Worm (Caenorhabditis elegans) whole organism, L3 larva: ENCODE results near the gene scl-14.

ENCODE experiments used
- ama-1 ChIP-seq: fragments of 150-350 bp; optimal IDR thresholded peaks from 2 replicates; lab custom pipeline; 2018
- ceh-16 ChIP-seq: sonication (generic microtip); optimal IDR thresholded peaks from 2 replicates; lab custom pipeline; 2017; ENCODE audit warnings: missing biosample characterization, missing genetic modification characterization
- ceh-28 ChIP-seq: fragments of 150-350 bp; optimal IDR thresholded peaks from 2 replicates; lab custom pipeline; 2014; ENCODE audit warnings: missing biosample characterization, missing genetic modification reagents, missing genetic modification characterization
- ceh-82 ChIP-seq: fragments of 150-350 bp; optimal IDR thresholded peaks from 2 replicates; lab custom pipeline; 2014; ENCODE audit warnings: missing biosample characterization, missing genetic modification characterization
- ceh-9 ChIP-seq: sonication (generic microtip); optimal IDR thresholded peaks from 2 replicates; lab custom pipeline; 2018; ENCODE audit warnings: missing biosample characterization, missing genetic modification characterization
- daf-12 ChIP-seq: fragments of 150-350 bp; optimal IDR thresholded peaks from 2 replicates; lab custom pipeline; 2014; ENCODE audit warnings: missing biosample characterization, missing genetic modification reagents, missing genetic modification characterization
- egl-27 ChIP-seq: sonication (generic microtip); optimal IDR thresholded peaks from 4 replicates; lab custom pipeline; 2017; ENCODE audit warnings: missing biosample characterization, missing genetic modification reagents, missing genetic modification characterization
- egl-5 ChIP-seq: fragments of 150-350 bp; optimal IDR thresholded peaks from 2 replicates; lab custom pipeline; 2017; ENCODE audit warnings: missing biosample characterization, missing genetic modification reagents, missing genetic modification characterization, inconsistent platforms
- elt-2 ChIP-seq: sonication (generic microtip); optimal IDR thresholded peaks from 2 replicates; lab custom pipeline; 2016; ENCODE audit warnings: missing genetic modification reagents, mild to moderate bottlenecking, missing genetic modification characterization, missing compliant biosample characterization
- elt-3 ChIP-seq, 3 experiments: fragments of 150-350 bp in 1 of 3; sonication (generic microtip) in 2 of 3; optimal IDR thresholded peaks; 2 replicates in 2 of 3; 4 replicates in 1 of 3; lab custom pipeline; 2014 to 2017; ENCODE audit warnings: missing biosample characterization in 3 of 3, missing genetic modification characterization in 3 of 3
- eor-1 ChIP-seq, 2 experiments: fragments of 150-350 bp; optimal IDR thresholded peaks; 2 replicates each; lab custom pipeline; 2014 to 2018; ENCODE audit warnings: missing biosample characterization in 2 of 2, missing genetic modification characterization in 2 of 2
- fkh-10 ChIP-seq: sonication (generic microtip); optimal IDR thresholded peaks from 2 replicates; lab custom pipeline; 2017; ENCODE audit warnings: missing biosample characterization, missing genetic modification reagents, missing genetic modification characterization
- fos-1 ChIP-seq: fragments of 150-350 bp; optimal IDR thresholded peaks from 2 replicates; lab custom pipeline; 2014; ENCODE audit warnings: missing biosample characterization, missing genetic modification characterization
- hmg-11 ChIP-seq: sonication (generic microtip); optimal IDR thresholded peaks from 2 replicates; lab custom pipeline; 2016; ENCODE audit warnings: missing genetic modification characterization, missing compliant biosample characterization
- lin-15B ChIP-seq: fragments of 150-350 bp; optimal IDR thresholded peaks from 2 replicates; lab custom pipeline; 2014; ENCODE audit warnings: missing biosample characterization, missing genetic modification characterization
- lin-39 ChIP-seq: fragments of 150-350 bp; optimal IDR thresholded peaks from 2 replicates; lab custom pipeline; 2018; ENCODE audit warnings: missing biosample characterization, missing genetic modification reagents, missing genetic modification characterization
- nfya-1 ChIP-seq: sonication (generic microtip); optimal IDR thresholded peaks from 2 replicates; lab custom pipeline; 2017; ENCODE audit warnings: missing genetic modification characterization, mild to moderate bottlenecking, missing compliant biosample characterization, antibody characterized with exemption, moderate library complexity; ENCODE audit not compliant: insufficient read depth
- nhr-12 ChIP-seq: fragments of 150-350 bp; optimal IDR thresholded peaks from 2 replicates; lab custom pipeline; 2014; ENCODE audit warnings: missing biosample characterization, missing genetic modification characterization
- nhr-237 ChIP-seq: fragments of 150-350 bp; optimal IDR thresholded peaks from 2 replicates; lab custom pipeline; 2014; ENCODE audit warnings: missing biosample characterization, missing genetic modification characterization
- nhr-28 ChIP-seq: fragments of 150-350 bp; optimal IDR thresholded peaks from 2 replicates; lab custom pipeline; 2014; ENCODE audit warnings: missing biosample characterization, missing genetic modification characterization
- nhr-43 ChIP-seq: sonication (generic microtip); optimal IDR thresholded peaks from 2 replicates; lab custom pipeline; 2016; ENCODE audit warnings: mild to moderate bottlenecking, missing genetic modification characterization, missing compliant biosample characterization; ENCODE audit not compliant: poor library complexity, severe bottlenecking
- nhr-67 ChIP-seq: fragments of 150-350 bp; optimal IDR thresholded peaks from 2 replicates; lab custom pipeline; 2014; ENCODE audit warnings: missing biosample characterization, missing genetic modification characterization
- nhr-77 ChIP-seq: fragments of 150-350 bp; optimal IDR thresholded peaks from 2 replicates; lab custom pipeline; 2014; ENCODE audit warnings: missing biosample characterization, missing genetic modification characterization
- pha-4 ChIP-seq: fragments of 150-350 bp; optimal IDR thresholded peaks from 2 replicates; lab custom pipeline; 2014; ENCODE audit warnings: missing biosample characterization, missing genetic modification reagents, missing genetic modification characterization
- pqm-1 ChIP-seq: fragments of 150-350 bp; optimal IDR thresholded peaks from 2 replicates; lab custom pipeline; 2017; ENCODE audit warnings: missing biosample characterization, missing genetic modification characterization, inconsistent platforms
- skn-1 ChIP-seq: fragments of 150-350 bp; optimal IDR thresholded peaks from 2 replicates; lab custom pipeline; 2014; ENCODE audit warnings: missing biosample characterization, missing genetic modification characterization
- snpc-4 ChIP-seq: fragments of 150-350 bp; optimal IDR thresholded peaks from 2 replicates; lab custom pipeline; 2014; ENCODE audit warnings: missing biosample characterization, missing genetic modification characterization
- tbx-2 ChIP-seq: sonication (generic microtip); optimal IDR thresholded peaks from 2 replicates; lab custom pipeline; 2016; ENCODE audit warnings: mild to moderate bottlenecking, missing genetic modification characterization, missing compliant biosample characterization
- unc-39 ChIP-seq: sonication (generic microtip); optimal IDR thresholded peaks from 4 replicates; lab custom pipeline; 2017; ENCODE audit warnings: missing biosample characterization, missing genetic modification characterization
- zag-1 ChIP-seq: fragments of 150-350 bp; optimal IDR thresholded peaks from 2 replicates; lab custom pipeline; 2014; ENCODE audit warnings: missing biosample characterization, missing genetic modification characterization
- ztf-11 ChIP-seq: fragments of 150-350 bp; optimal IDR thresholded peaks from 2 replicates; lab custom pipeline; 2014; ENCODE audit warnings: missing biosample characterization, missing genetic modification characterization

Gene scl-14

DNA sequence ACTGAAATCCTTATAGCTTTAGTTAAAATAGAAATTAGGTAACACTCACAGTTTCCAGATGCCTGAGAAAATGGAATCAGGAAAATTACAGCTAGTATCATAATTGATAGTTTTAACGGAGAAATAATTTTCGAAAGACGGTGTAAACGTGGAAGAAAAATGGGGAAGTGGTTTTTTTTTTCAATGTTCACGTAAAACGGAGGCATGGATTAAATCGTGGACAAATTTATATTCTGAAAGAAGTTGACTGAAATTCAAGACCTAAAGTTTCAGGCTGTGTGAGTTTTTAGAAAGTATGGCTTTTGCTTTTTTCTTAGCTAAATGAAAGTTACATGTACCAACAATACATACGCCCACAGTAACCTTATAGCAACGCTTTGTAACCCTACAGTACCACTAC, 23.0 kb upstream of the scl-14 start, which contains the start of gene spe-43:
Gene spe-43 (minus strand): TSS at position 101 of the 400 bp plus-strand sequence.
- TF ChIP-seq ama-1 (lab: Kevin White, UChicago), result no peak
- no peak for TF ChIP-seq nhr-43
- TF ChIP-seq pqm-1 (tag; lab: Kevin White, UChicago), result no peak
- no peak for TF ChIP-seq snpc-4 (tag; lab: Kevin White, UChicago)
- no peak for TF ChIP-seq fos-1 (tag; lab: Kevin White, UChicago)
- TF ChIP-seq eor-1 (tag; optimal IDR thresholded peaks at IDR 0.05; lab: Kevin White, UChicago), result no peak

DNA sequence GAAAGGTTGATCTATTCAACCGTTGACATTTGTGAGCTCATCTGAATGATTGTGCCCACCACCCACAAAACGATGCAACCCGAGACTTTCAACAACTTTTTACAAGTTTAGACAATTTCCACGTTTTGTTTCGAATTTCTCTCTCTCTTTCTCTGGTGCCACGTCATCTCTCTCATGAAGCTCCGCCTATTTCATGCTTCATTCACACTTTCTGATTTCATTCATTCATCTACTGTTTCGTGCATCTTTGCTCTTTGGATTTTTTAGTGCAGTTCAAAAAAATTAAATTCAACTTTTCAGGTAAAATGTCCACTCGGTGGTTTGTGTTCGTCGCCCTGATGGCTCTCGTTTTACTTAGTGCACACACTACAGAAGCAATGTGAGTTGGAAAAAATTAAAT, 16.0 kb upstream of the scl-14 start, which contains the start of gene nlp-79:
Gene nlp-79 (plus strand): TSS at position 301 of the 400 bp plus-strand sequence.
- TF ChIP-seq egl-27 (tag; lab: Kevin White, UChicago) (no peak), skn-1 (tag; lab: Kevin White, UChicago) (no peak), unc-39 (tag; lab: Kevin White, UChicago) (no peak), ama-1 (lab: Kevin White, UChicago) (no peak), nhr-28 (no peak), nhr-77 (no peak)
- TF ChIP-seq, all 47 proteins: peak for 0

DNA sequence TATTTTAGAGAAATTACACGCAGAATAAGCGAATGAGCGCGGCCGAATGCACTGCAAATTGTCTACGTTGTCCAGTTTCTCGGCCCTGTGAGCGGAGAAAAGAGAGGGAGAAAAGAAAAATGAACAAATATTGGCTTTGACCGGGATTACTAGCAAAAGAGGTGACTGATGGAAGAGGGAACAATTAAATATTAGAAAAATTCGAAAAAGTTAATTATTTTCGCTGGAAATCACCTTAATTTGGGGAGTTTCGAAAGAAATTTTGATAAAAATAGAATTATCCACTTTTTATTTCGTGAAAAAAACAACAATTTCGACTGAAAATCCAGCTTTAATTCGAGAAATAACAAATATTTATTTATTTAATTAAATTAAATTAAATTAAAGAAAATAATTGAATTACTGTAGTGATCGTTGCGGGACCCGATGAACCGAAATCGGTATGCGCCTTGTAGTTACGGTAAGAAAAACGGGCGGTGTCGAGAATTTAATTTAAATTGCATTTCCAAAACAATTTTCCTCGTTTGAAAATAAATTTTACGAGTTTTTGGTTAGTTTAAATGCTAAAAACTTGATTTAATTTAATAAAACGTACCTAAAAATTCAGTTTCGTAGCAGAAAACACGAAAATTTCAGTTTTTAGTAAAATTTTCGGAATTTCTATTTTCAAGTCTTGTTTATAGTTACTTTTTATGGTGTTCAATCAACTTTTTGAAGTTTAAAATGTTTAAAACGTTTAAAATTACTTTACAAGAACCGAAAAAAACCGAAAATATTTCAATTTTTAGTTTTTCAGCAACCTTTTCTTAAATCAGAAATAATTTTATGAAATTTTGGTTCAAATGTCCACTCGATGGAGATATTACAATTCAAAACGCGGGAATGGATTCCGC, 10.6 kb upstream of the scl-14 start, which contains the start of the genes crld-1 and msh-5:
Gene crld-1 (minus strand): TSS at position 51 of the 893 bp plus-strand sequence.
Gene msh-5 (plus strand): TSS at position 843 of the 893 bp plus-strand sequence.
- TF ChIP-seq daf-12 (tag; lab: Kevin White, UChicago), result no peak
- TF ChIP-seq hmg-11 (tag; lab: Kevin White, UChicago), result peak; percentile 25
- no peak for TF ChIP-seq fos-1 (tag; lab: Kevin White, UChicago)

DNA sequence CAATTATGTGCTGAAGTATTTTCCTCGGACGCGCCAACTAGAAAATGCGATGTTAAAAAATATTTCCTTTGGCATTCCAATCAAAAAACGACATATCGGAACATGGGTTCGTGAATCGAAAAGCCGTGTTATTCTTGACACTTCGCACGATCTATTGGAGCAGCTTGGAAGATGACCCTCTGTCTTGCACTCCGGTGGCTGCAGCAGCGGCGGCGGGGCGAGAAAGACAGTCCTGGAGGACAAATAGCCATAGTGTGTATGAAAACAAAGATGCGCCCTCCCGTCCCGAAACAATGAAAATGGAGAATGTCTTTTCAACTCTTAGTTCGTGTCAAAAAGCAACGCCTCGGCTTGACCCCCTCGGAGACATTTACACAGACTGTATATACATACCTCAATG, 2.3 kb downstream of the scl-14 start:
- TF ChIP-seq tbx-2 (tag; lab: Kevin White, UChicago) (no peak), lin-15B (tag; lab: Kevin White, UChicago) (no peak), daf-12 (tag; lab: Kevin White, UChicago) (no peak), pqm-1 (tag; lab: Kevin White, UChicago) (no peak), elt-3 (tag; optimal IDR thresholded peaks at IDR 0.05; lab: Kevin White, UChicago) (no peak), nhr-43 (no peak), ceh-9 (no peak), eor-1 (tag; optimal IDR thresholded peaks at IDR 0.05; lab: Kevin White, UChicago) (no peak), pha-4 (tag; lab: Kevin White, UChicago) (no peak), nfya-1 (tag; lab: Kevin White, UChicago) (no peak), egl-5 (tag; lab: Kevin White, UChicago) (no peak), lin-39 (tag; lab: Kevin White, UChicago) (no peak), fos-1 (tag; lab: Kevin White, UChicago) (no peak), ceh-28 (tag; lab: Kevin White, UChicago) (no peak), snpc-4 (tag; lab: Kevin White, UChicago) (no peak), zag-1 (tag; lab: Kevin White, UChicago) (no peak), nhr-237 (tag; lab: Kevin White, UChicago) (no peak), ceh-16 (no peak), nhr-12 (no peak), ceh-82 (no peak)

- TF ChIP-seq nhr-67 (tag; lab: Kevin White, UChicago) (no peak), elt-2 (tag; lab: Kevin White, UChicago) (no peak), ztf-11 (tag; lab: Kevin White, UChicago) (no peak), tbx-2 (tag; lab: Kevin White, UChicago) (no peak), fkh-10 (GFP tag; lab: Kevin White, UChicago) (no peak), nfya-1 (tag; lab: Kevin White, UChicago) (no peak)
Measured at ce11 chrIV:13170241-13170640, 5.0 kb downstream of the scl-14 start, which contains the start of gene nas-14. nas-14 (plus strand) TSS chrIV:13170541.
